Comparison of ENCODE assay signal across 1 fruit fly cellular context in genomic region chr3L:6462199-6462598, dm6.
TF ChIP-seq lines count a peak whose summit lies in the region.

No protein-coding gene starts in this region.

TF ChIP-seq in whole organism, prepupa, 60 proteins besides CTCF, POLR2A, EP300 and RAD21 (continued from another document):
- TF ChIP-seq ss (GFP tag; optimal IDR thresholded peaks at IDR 0.05; lab: Kevin White, UChicago) (no peak), dsx (GFP tag; optimal IDR thresholded peaks at IDR 0.05; lab: Kevin White, UChicago; ENCODE audit: poor library complexity, severe bottlenecking) (no peak), Smox (GFP tag; optimal IDR thresholded peaks at IDR 0.05; lab: Kevin White, UChicago) (peak; percentile 17), CG1621 (tag; optimal IDR thresholded peaks at IDR 0.05; lab: Kevin White, UChicago) (no peak), CG4318 (GFP tag; optimal IDR thresholded peaks at IDR 0.05; lab: Kevin White, UChicago) (no peak), esn (GFP tag; optimal IDR thresholded peaks at IDR 0.05; lab: Kevin White, UChicago) (peak; percentile 18), CG6792 (GFP tag; optimal IDR thresholded peaks at IDR 0.05; lab: Kevin White, UChicago) (no peak), OdsH (GFP tag; optimal IDR thresholded peaks at IDR 0.05; lab: Kevin White, UChicago) (no peak), CG31627 (GFP tag; optimal IDR thresholded peaks at IDR 0.05; lab: Kevin White, UChicago) (no peak), fd59A (GFP tag; optimal IDR thresholded peaks at IDR 0.05; lab: Kevin White, UChicago) (no peak), CG8119 (GFP tag; IDR thresholded peaks at IDR 0.05; lab: Robert Waterston, UW) (0 out of 3 replicates have a peak, but pooled peaks have one; percentile 21), Eip75B (GFP tag; optimal IDR thresholded peaks at IDR 0.05; lab: Kevin White, UChicago) (no peak), vri (GFP tag; optimal IDR thresholded peaks at IDR 0.05; lab: Kevin White, UChicago) (peak; percentile 2), net (GFP tag; optimal IDR thresholded peaks at IDR 0.05; lab: Kevin White, UChicago) (no peak), Eip78C (GFP tag; lab: Kevin White, UChicago) (peak; percentile 71)
TF ChIP-seq in whole organism, prepupa: peak in this region for 10.
